Worm (Caenorhabditis elegans) whole organism, mixed stage, embryonic: ENCODE data around the gene crn-5.
A peak's percentile ranks its signal among the peaks of the same experiment; 100 is the strongest.

Experiments
- ceh-39 ChIP-seq: fragments of 150-350 bp; optimal IDR thresholded peaks from 2 replicates; lab custom pipeline; 2014; ENCODE audit warnings: missing biosample characterization, missing genetic modification characterization
- cnd-1 ChIP-seq: fragments of 200-800 bp; sonication (Bioruptor generic); optimal IDR thresholded peaks from 2 replicates; lab custom pipeline; 2018; ENCODE audit warnings: mild to moderate bottlenecking, missing genetic modification characterization, missing compliant biosample characterization
- elt-3 ChIP-seq: fragments of 150-350 bp; optimal IDR thresholded peaks from 2 replicates; lab custom pipeline; 2014; ENCODE audit warnings: missing biosample characterization, missing genetic modification characterization
- lin-13 ChIP-seq: fragments of 150-350 bp; optimal IDR thresholded peaks from 2 replicates; lab custom pipeline; 2014; ENCODE audit warnings: missing biosample characterization, missing genetic modification characterization
- lsy-2 ChIP-seq: fragments of 150-350 bp; optimal IDR thresholded peaks from 2 replicates; lab custom pipeline; 2014; ENCODE audit warnings: missing biosample characterization, missing genetic modification characterization
- mep-1 ChIP-seq: fragments of 150-350 bp; optimal IDR thresholded peaks from 2 replicates; lab custom pipeline; 2017; ENCODE audit warnings: missing biosample characterization, missing genetic modification reagents, missing genetic modification characterization, inconsistent platforms
- nhr-2 ChIP-seq: fragments of 150-350 bp; optimal IDR thresholded peaks from 2 replicates; lab custom pipeline; 2014; ENCODE audit warnings: missing biosample characterization, missing genetic modification characterization
- nhr-237 ChIP-seq: fragments of 150-350 bp; optimal IDR thresholded peaks from 2 replicates; lab custom pipeline; 2014; ENCODE audit warnings: missing biosample characterization, missing genetic modification characterization
- nhr-28 ChIP-seq: fragments of 150-350 bp; optimal IDR thresholded peaks from 2 replicates; lab custom pipeline; 2014; ENCODE audit warnings: missing biosample characterization, missing genetic modification characterization
- snpc-4 ChIP-seq: fragments of 150-350 bp; optimal IDR thresholded peaks from 2 replicates; lab custom pipeline; 2014; ENCODE audit warnings: missing biosample characterization, missing genetic modification characterization
- unc-62 ChIP-seq: fragments of 150-350 bp; optimal IDR thresholded peaks from 2 replicates; lab custom pipeline; 2014; ENCODE audit warnings: missing biosample characterization, missing genetic modification reagents, missing genetic modification characterization
- ztf-11 ChIP-seq: fragments of 150-350 bp; optimal IDR thresholded peaks from 2 replicates; lab custom pipeline; 2014; ENCODE audit warnings: missing biosample characterization, missing genetic modification characterization

ce11 chrII:10551985-10552736 lies 40.4 kb upstream of the crn-5 start:
- TF ChIP-seq lsy-2 = peak; percentile 21
- TF ChIP-seq nhr-237 = peak; percentile 73
- TF ChIP-seq nhr-2 = peak; percentile 34
- peak; percentile 32 for TF ChIP-seq unc-62 (GFP tag; lab: Kevin White, UChicago)
- no peak for TF ChIP-seq lin-13 (tag; lab: Kevin White, UChicago)
- no peak for TF ChIP-seq snpc-4 (tag; lab: Kevin White, UChicago)
- no peak for TF ChIP-seq elt-3 (tag; lab: Kevin White, UChicago)
- TF ChIP-seq cnd-1 (tag; lab: Kevin White, UChicago) = no peak
- TF ChIP-seq mep-1 = peak; percentile 59
- TF ChIP-seq ceh-39 (tag; lab: Kevin White, UChicago) = no peak
- TF ChIP-seq ztf-11 (tag; lab: Kevin White, UChicago) = no peak
- TF ChIP-seq nhr-28 (tag; lab: Kevin White, UChicago) = no peak
